Worm (Caenorhabditis elegans) whole organism, L4/young adult: ENCODE measurements around the gene grl-30.
"Not testable (repeated sequence)": the region's sequence is repeated elsewhere in the genome, so short reads cannot be mapped to it uniquely, and the experiment has no call there.

ENCODE experiments used
- W03F9.2 ChIP-seq: fragments of 150-350 bp; optimal IDR thresholded peaks from 2 replicates; lab custom pipeline; 2014; ENCODE audit warnings: missing biosample characterization, missing genetic modification characterization
- dao-5 ChIP-seq: sonication (generic microtip); optimal IDR thresholded peaks from 2 replicates; lab custom pipeline; 2016; ENCODE audit warnings: missing genotype, missing genetic modification characterization, moderate library complexity, missing compliant biosample characterization
- him-1 ChIP-seq: sonication (generic microtip); optimal IDR thresholded peaks from 2 replicates; lab custom pipeline; 2016; ENCODE audit warnings: missing genotype, missing genetic modification reagents, missing genetic modification characterization, missing compliant biosample characterization

DNA sequence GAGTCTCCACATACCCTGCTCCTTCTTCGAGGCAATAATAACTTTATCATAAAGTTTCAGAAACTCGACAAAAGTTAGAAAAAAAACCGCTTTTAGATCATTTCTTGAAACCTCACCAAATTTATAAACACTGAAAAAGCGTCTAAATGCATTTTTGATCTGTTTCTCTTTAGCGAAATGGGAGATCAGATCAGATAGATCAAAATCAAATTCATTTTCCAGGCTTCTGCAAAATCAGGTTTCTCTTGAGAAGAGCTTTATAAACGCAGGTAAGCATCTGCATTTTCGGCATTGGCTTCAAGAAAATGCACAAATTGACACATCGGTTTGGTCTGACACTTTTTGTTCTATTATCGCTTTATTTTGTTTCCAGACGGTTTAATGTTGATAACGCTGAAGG, 16.3 kb downstream of the grl-30 start, which contains the start of gene F40C5.1:
- not testable (repeated sequence) for TF ChIP-seq dao-5, him-1, W03F9.2 (tag; lab: Kevin White, UChicago)
